Worm (Caenorhabditis elegans) whole organism, late embryonic: Measurements from ENCODE around the gene F47C12.7.

Source experiments
- K09A11.1 ChIP-seq: sonication (generic microtip); optimal IDR thresholded peaks from 2 replicates; lab custom pipeline; 2017; ENCODE audit warnings: antibody characterized with exemption, mild to moderate bottlenecking, missing genetic modification characterization, missing compliant biosample characterization; ENCODE audit not compliant: insufficient read depth
- T23F11.4 ChIP-seq: fragments of 200-800 bp; sonication (Bioruptor generic); optimal IDR thresholded peaks from 2 replicates; lab custom pipeline; 2018; ENCODE audit warnings: mild to moderate bottlenecking, missing genetic modification characterization, missing compliant biosample characterization
- ama-1 ChIP-seq: fragments of 150-350 bp; optimal IDR thresholded peaks from 2 replicates; lab custom pipeline; 2014
- ceh-14 ChIP-seq: sonication (generic microtip); optimal IDR thresholded peaks from 2 replicates; lab custom pipeline; 2016; ENCODE audit warnings: missing genotype, missing genetic modification characterization, missing compliant biosample characterization
- ceh-18 ChIP-seq: sonication (generic microtip); optimal IDR thresholded peaks from 2 replicates; lab custom pipeline; 2016; ENCODE audit warnings: missing genetic modification characterization, missing compliant biosample characterization
- ceh-19 ChIP-seq: fragments of 200-800 bp; sonication (Bioruptor generic); optimal IDR thresholded peaks from 2 replicates; lab custom pipeline; 2018; ENCODE audit warnings: mild to moderate bottlenecking, missing genetic modification characterization, missing compliant biosample characterization
- ceh-24 ChIP-seq: sonication (generic microtip); optimal IDR thresholded peaks from 2 replicates; lab custom pipeline; 2016; ENCODE audit warnings: mild to moderate bottlenecking, missing genetic modification characterization, missing compliant biosample characterization
- ceh-31 ChIP-seq: sonication (generic microtip); optimal IDR thresholded peaks from 2 replicates; lab custom pipeline; 2016; ENCODE audit warnings: missing genetic modification characterization, missing compliant biosample characterization
- ceh-34 ChIP-seq: sonication (generic microtip); optimal IDR thresholded peaks from 2 replicates; lab custom pipeline; 2016; ENCODE audit warnings: mild to moderate bottlenecking, missing genetic modification characterization, missing compliant biosample characterization
- ceh-45 ChIP-seq: fragments of 200-800 bp; sonication (Bioruptor generic); IDR thresholded peaks from 2 replicates; pipeline ENCODE4 v1.3.6; 2022; ENCODE audit warnings: missing genetic modification reagents, missing genetic modification characterization, missing compliant biosample characterization
- ceh-48 ChIP-seq: sonication (generic microtip); optimal IDR thresholded peaks from 2 replicates; lab custom pipeline; 2016; ENCODE audit warnings: missing genetic modification characterization, inconsistent platforms, missing compliant biosample characterization
- ceh-6 ChIP-seq: fragments of 200-800 bp; sonication (Bioruptor generic); optimal IDR thresholded peaks from 2 replicates; lab custom pipeline; 2018; ENCODE audit warnings: mild to moderate bottlenecking, missing genetic modification characterization, missing compliant biosample characterization
- ceh-9 ChIP-seq: sonication (generic microtip); optimal IDR thresholded peaks from 2 replicates; lab custom pipeline; 2016; ENCODE audit warnings: mild to moderate bottlenecking, missing genetic modification characterization, inconsistent platforms, missing compliant biosample characterization
- che-1 ChIP-seq: sonication (generic microtip); optimal IDR thresholded peaks from 2 replicates; lab custom pipeline; 2016; ENCODE audit warnings: mild to moderate bottlenecking, missing genetic modification characterization, missing compliant biosample characterization
- elt-2 ChIP-seq: sonication (generic microtip); optimal IDR thresholded peaks from 2 replicates; lab custom pipeline; 2016; ENCODE audit warnings: missing genetic modification reagents, missing genetic modification characterization, missing compliant biosample characterization
- eyg-1 ChIP-seq: sonication (generic microtip); optimal IDR thresholded peaks from 2 replicates; lab custom pipeline; 2016; ENCODE audit warnings: missing genotype, missing genetic modification characterization, missing compliant biosample characterization
- fax-1 ChIP-seq: sonication (generic microtip); optimal IDR thresholded peaks from 2 replicates; lab custom pipeline; 2016; ENCODE audit warnings: missing genotype, missing genetic modification characterization, missing compliant biosample characterization
- hlh-13 ChIP-seq: fragments of 200-800 bp; sonication (Bioruptor generic); optimal IDR thresholded peaks from 2 replicates; lab custom pipeline; 2018; ENCODE audit warnings: mild to moderate bottlenecking, missing genetic modification characterization, missing compliant biosample characterization
- hlh-15 ChIP-seq: sonication (generic microtip); optimal IDR thresholded peaks from 2 replicates; lab custom pipeline; 2016; ENCODE audit warnings: missing genetic modification characterization, missing compliant biosample characterization
- hlh-30 ChIP-seq: sonication (generic microtip); optimal IDR thresholded peaks from 2 replicates; lab custom pipeline; 2017; ENCODE audit warnings: antibody characterized with exemption, missing genetic modification characterization, missing compliant biosample characterization; ENCODE audit not compliant: insufficient read depth
- hlh-6 ChIP-seq: sonication (generic microtip); optimal IDR thresholded peaks from 2 replicates; lab custom pipeline; 2016; ENCODE audit warnings: missing genotype, missing genetic modification characterization, missing compliant biosample characterization
- lim-6 ChIP-seq: sonication (generic microtip); optimal IDR thresholded peaks from 2 replicates; lab custom pipeline; 2016; ENCODE audit warnings: missing genetic modification characterization, missing compliant biosample characterization
- nhr-232 ChIP-seq: sonication (generic microtip); optimal IDR thresholded peaks from 2 replicates; lab custom pipeline; 2016; ENCODE audit warnings: missing genetic modification characterization, missing compliant biosample characterization
- odd-2 ChIP-seq: sonication (generic microtip); optimal IDR thresholded peaks from 2 replicates; lab custom pipeline; 2017; ENCODE audit warnings: antibody characterized with exemption, mild to moderate bottlenecking, missing genetic modification characterization, missing compliant biosample characterization
- pag-3 ChIP-seq: sonication (generic microtip); optimal IDR thresholded peaks from 2 replicates; lab custom pipeline; 2016; ENCODE audit warnings: missing compliant biosample characterization, missing genetic modification characterization, borderline replicate concordance
- pax-1 ChIP-seq: fragments of 150-350 bp; optimal IDR thresholded peaks from 2 replicates; lab custom pipeline; 2014; ENCODE audit warnings: missing biosample characterization, missing genetic modification characterization
- pha-2 ChIP-seq: sonication (generic microtip); optimal IDR thresholded peaks from 2 replicates; lab custom pipeline; 2017; ENCODE audit warnings: mild to moderate bottlenecking, missing genetic modification characterization, missing compliant biosample characterization
- pros-1 ChIP-seq: fragments of 150-350 bp; optimal IDR thresholded peaks from 2 replicates; lab custom pipeline; 2014; ENCODE audit warnings: missing biosample characterization, missing genetic modification reagents, missing genetic modification characterization
- ref-2 ChIP-seq: sonication (generic microtip); optimal IDR thresholded peaks from 2 replicates; lab custom pipeline; 2016; ENCODE audit warnings: missing genetic modification characterization, missing compliant biosample characterization
- rnt-1 ChIP-seq: sonication (generic microtip); optimal IDR thresholded peaks from 2 replicates; lab custom pipeline; 2016; ENCODE audit warnings: missing genetic modification characterization, missing compliant biosample characterization
- sdc-2 ChIP-seq: sonication (generic microtip); optimal IDR thresholded peaks from 2 replicates; lab custom pipeline; 2016; ENCODE audit warnings: missing genotype, missing genetic modification characterization, missing compliant biosample characterization
- sox-2 ChIP-seq: fragments of 200-800 bp; sonication (Bioruptor generic); IDR thresholded peaks from 2 replicates; pipeline ENCODE4 v1.3.6; 2022; ENCODE audit warnings: missing genetic modification reagents, missing genetic modification characterization, missing compliant biosample characterization
- sox-4 ChIP-seq: sonication (generic microtip); optimal IDR thresholded peaks from 2 replicates; lab custom pipeline; 2017; ENCODE audit warnings: mild to moderate bottlenecking, missing genetic modification characterization, inconsistent platforms, missing compliant biosample characterization
- tbx-2 ChIP-seq: sonication (generic microtip); optimal IDR thresholded peaks from 2 replicates; lab custom pipeline; 2016; ENCODE audit warnings: missing genetic modification characterization, missing compliant biosample characterization
- tbx-7 ChIP-seq: sonication (generic microtip); optimal IDR thresholded peaks from 2 replicates; lab custom pipeline; 2016; ENCODE audit warnings: missing genotype, missing genetic modification characterization, missing compliant biosample characterization
- unc-42 ChIP-seq: sonication (generic microtip); optimal IDR thresholded peaks from 2 replicates; lab custom pipeline; 2016; ENCODE audit warnings: missing genotype, missing genetic modification characterization, missing compliant biosample characterization
- unc-86 ChIP-seq: sonication (generic microtip); optimal IDR thresholded peaks from 2 replicates; lab custom pipeline; 2016; ENCODE audit warnings: missing genetic modification characterization, missing compliant biosample characterization
- zip-5 ChIP-seq: sonication (generic microtip); optimal IDR thresholded peaks from 2 replicates; lab custom pipeline; 2016; ENCODE audit warnings: missing genetic modification characterization, missing compliant biosample characterization
- ztf-16 ChIP-seq: sonication (generic microtip); optimal IDR thresholded peaks from 2 replicates; lab custom pipeline; 2017; ENCODE audit warnings: missing genetic modification characterization, missing compliant biosample characterization

Gene F47C12.7

ce11 chrIV:4034883-4035282, 39.6 kb upstream of the F47C12.7 start, which contains the start of gene hlh-30:
hlh-30 (minus strand) TSS chrIV:4034951.
- no peak for TF ChIP-seq fax-1
- no peak for TF ChIP-seq sox-2 (GFP tag; lab: Robert Waterston, UW)
- TF ChIP-seq pros-1: no peak
- TF ChIP-seq che-1 (tag; lab: Kevin White, UChicago): no peak
- TF ChIP-seq ceh-24 (tag; lab: Kevin White, UChicago): no peak
- TF ChIP-seq eyg-1 (tag; lab: Kevin White, UChicago): no peak
- TF ChIP-seq pag-3 (tag; lab: Kevin White, UChicago): no peak
- TF ChIP-seq hlh-13: no peak
- TF ChIP-seq ceh-48 (tag; lab: Kevin White, UChicago): no peak
- no peak for TF ChIP-seq hlh-6 (tag; lab: Kevin White, UChicago)
- TF ChIP-seq tbx-2: peak; percentile 40
- peak; percentile 37 for TF ChIP-seq sdc-2 (tag; lab: Kevin White, UChicago)
- no peak for TF ChIP-seq ceh-19
- TF ChIP-seq T23F11.4 (GFP tag; lab: Kevin White, UChicago): no peak
- no peak for TF ChIP-seq lim-6 (tag; lab: Kevin White, UChicago)
- no peak for TF ChIP-seq tbx-7 (tag; lab: Kevin White, UChicago)
- TF ChIP-seq rnt-1 (tag; lab: Kevin White, UChicago): no peak
- TF ChIP-seq ceh-14 (tag; lab: Kevin White, UChicago): peak; percentile 42
- TF ChIP-seq ama-1: no peak
- no peak for TF ChIP-seq sox-4 (tag; lab: Kevin White, UChicago)
- TF ChIP-seq pha-2: no peak
- peak; percentile 52 for TF ChIP-seq ceh-18
- no peak for TF ChIP-seq unc-86 (tag; lab: Kevin White, UChicago)
- TF ChIP-seq ztf-16 (tag; lab: Kevin White, UChicago): no peak
- no peak for TF ChIP-seq nhr-232
- TF ChIP-seq ceh-6 (GFP tag; lab: Kevin White, UChicago): no peak
- peak; percentile 87 for TF ChIP-seq unc-42 (tag; lab: Kevin White, UChicago)
- TF ChIP-seq ref-2 (tag; lab: Kevin White, UChicago): no peak
- no peak for TF ChIP-seq pax-1 (tag; lab: Kevin White, UChicago)
- no peak for TF ChIP-seq ceh-9 (tag; lab: Kevin White, UChicago)
- TF ChIP-seq ceh-31 (tag; lab: Kevin White, UChicago): peak; percentile 70
- TF ChIP-seq ceh-45 (GFP tag; lab: Robert Waterston, UW): no peak

DNA sequence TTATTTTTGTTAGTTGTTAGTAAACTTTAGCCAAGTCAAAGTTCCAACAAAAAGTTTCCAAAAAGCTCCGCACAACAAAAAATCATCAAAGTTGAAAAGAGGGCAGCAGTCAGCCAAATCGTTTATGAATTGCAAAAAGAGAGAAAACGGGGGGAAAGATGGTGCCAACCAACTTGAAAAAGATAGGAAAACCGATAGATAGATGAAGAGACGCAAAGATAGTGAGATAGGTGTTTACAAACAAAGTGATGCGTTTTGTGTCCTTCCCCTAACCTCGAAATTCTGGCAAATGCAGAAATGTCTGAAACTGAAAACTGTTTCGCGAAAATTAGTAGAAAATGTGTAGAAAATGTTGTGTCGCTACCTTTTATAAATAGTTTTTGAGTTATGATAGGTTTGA, 38.2 kb upstream of the F47C12.7 start:
- TF ChIP-seq K09A11.1 (no peak), zip-5 (tag; lab: Kevin White, UChicago) (no peak), hlh-30 (tag; lab: Kevin White, UChicago) (no peak), che-1 (tag; lab: Kevin White, UChicago) (no peak)
- TF ChIP-seq, all 69 proteins: peak for 0

DNA sequence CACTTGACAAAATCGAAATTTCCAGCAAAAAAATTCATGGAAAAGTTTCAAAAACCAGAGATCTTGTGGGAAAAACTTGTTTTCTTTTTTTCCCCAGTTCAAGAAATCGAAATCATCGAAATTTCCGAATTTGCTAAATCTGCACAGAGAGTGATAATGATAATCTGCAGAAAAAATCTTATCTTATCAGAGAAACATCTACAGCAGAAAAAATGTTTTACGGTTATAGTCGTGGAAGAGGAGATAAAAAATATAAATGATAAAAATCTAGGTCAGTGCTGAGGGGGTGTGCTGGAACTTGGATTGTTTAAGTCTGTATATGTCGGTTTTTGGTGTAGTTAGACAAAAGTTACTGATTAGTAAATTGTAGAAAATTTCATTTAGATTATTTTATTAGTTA, 37.1 kb upstream of the F47C12.7 start:
- TF ChIP-seq hlh-15 (tag; lab: Kevin White, UChicago) (no peak), odd-2 (no peak), sox-4 (tag; lab: Kevin White, UChicago) (no peak), elt-2 (tag; lab: Kevin White, UChicago) (peak; percentile 83), fax-1 (no peak)

- TF ChIP-seq hlh-15 (tag; lab: Kevin White, UChicago) (no peak), ceh-34 (no peak)
- TF ChIP-seq, all 69 proteins: peak for 0
Observed at ce11 chrIV:4030917-4031599, 35.8 kb upstream of the F47C12.7 start.
